Fruit fly (Drosophila melanogaster): ENCODE measurements around the gene CHKov1.

dm6 chr3R:25292864-25293284 is 36.2 kb downstream of the CHKov1 start, which contains the start of gene CG31098:
- TF ChIP-seq CTCF (optimal IDR thresholded peaks at IDR 0.05): no peak
- no peak for TF ChIP-seq CG8478 (optimal IDR thresholded peaks at IDR 0.05)
